Worm (Caenorhabditis elegans) whole organism, young adult: ENCODE data around the gene F28C6.8.
A peak's percentile ranks its signal among the peaks of the same experiment; 100 is the strongest.

Source experiments
- attf-6 ChIP-seq: fragments of 200-800 bp; sonication (Bioruptor generic); IDR thresholded peaks from 2 replicates; pipeline ENCODE4 v1.3.6; 2022; ENCODE audit warnings: missing genetic modification reagents, missing genetic modification characterization, missing compliant biosample characterization
- ceh-100 ChIP-seq: fragments of 200-800 bp; sonication (Bioruptor generic); IDR thresholded peaks from 2 replicates; pipeline ENCODE4 v1.3.6; 2022; ENCODE audit warnings: missing genetic modification reagents, missing genetic modification characterization, missing compliant biosample characterization
- efl-1 ChIP-seq: fragments of 150-350 bp; optimal IDR thresholded peaks from 2 replicates; lab custom pipeline; 2014; ENCODE audit warnings: missing biosample characterization, missing genetic modification reagents, missing genetic modification characterization
- ets-4 ChIP-seq: fragments of 200-800 bp; sonication (Bioruptor generic); optimal IDR thresholded peaks from 2 replicates; lab custom pipeline; 2018; ENCODE audit warnings: mild to moderate bottlenecking, missing genetic modification characterization, missing compliant biosample characterization
- hmg-1.2 ChIP-seq: fragments of 200-800 bp; sonication (Bioruptor generic); IDR thresholded peaks from 2 replicates; pipeline ENCODE4 v1.3.6; 2022; ENCODE audit warnings: missing genetic modification reagents, missing genetic modification characterization, missing compliant biosample characterization
- lir-1 ChIP-seq: fragments of 200-800 bp; sonication (Bioruptor generic); conservative IDR thresholded peaks from 2 replicates; pipeline ENCODE4 v1.3.6; 2022; ENCODE audit warnings: missing genetic modification reagents, missing genetic modification characterization, missing compliant biosample characterization
- lsl-1 ChIP-seq: fragments of 200-800 bp; sonication (Bioruptor generic); optimal IDR thresholded peaks from 2 replicates; lab custom pipeline; 2018; ENCODE audit warnings: mild to moderate bottlenecking, missing genetic modification characterization, moderate library complexity, missing compliant biosample characterization
- madf-6 ChIP-seq: fragments of 200-800 bp; sonication (Bioruptor generic); IDR thresholded peaks from 2 replicates; pipeline ENCODE4 v1.3.6; 2022; ENCODE audit warnings: missing genetic modification reagents, missing genetic modification characterization, missing compliant biosample characterization
- madf-8 ChIP-seq: fragments of 200-800 bp; sonication (Bioruptor generic); conservative IDR thresholded peaks from 2 replicates; pipeline ENCODE4 v1.3.6; 2022; ENCODE audit warnings: missing genetic modification reagents, missing genetic modification characterization, missing compliant biosample characterization
- nhr-179 ChIP-seq: sonication (generic microtip); optimal IDR thresholded peaks from 2 replicates; lab custom pipeline; 2016; ENCODE audit warnings: mild to moderate bottlenecking, missing genetic modification characterization, missing compliant biosample characterization
- ztf-25 ChIP-seq: fragments of 200-800 bp; sonication (Bioruptor generic); IDR thresholded peaks from 2 replicates; pipeline ENCODE4 v1.3.6; 2022; ENCODE audit warnings: missing genetic modification reagents, missing genetic modification characterization, missing compliant biosample characterization
- ztf-26 ChIP-seq: sonication (generic microtip); optimal IDR thresholded peaks from 2 replicates; lab custom pipeline; 2017; ENCODE audit warnings: missing genetic modification characterization, missing compliant biosample characterization

Gene F28C6.8

ce11 chrII:8646437-8646836 is 39.8 kb downstream of the F28C6.8 start (continued):
- no peak for TF ChIP-seq attf-6 (GFP tag; lab: Robert Waterston, UW)
- TF ChIP-seq, all 124 proteins: peak for 0

DNA sequence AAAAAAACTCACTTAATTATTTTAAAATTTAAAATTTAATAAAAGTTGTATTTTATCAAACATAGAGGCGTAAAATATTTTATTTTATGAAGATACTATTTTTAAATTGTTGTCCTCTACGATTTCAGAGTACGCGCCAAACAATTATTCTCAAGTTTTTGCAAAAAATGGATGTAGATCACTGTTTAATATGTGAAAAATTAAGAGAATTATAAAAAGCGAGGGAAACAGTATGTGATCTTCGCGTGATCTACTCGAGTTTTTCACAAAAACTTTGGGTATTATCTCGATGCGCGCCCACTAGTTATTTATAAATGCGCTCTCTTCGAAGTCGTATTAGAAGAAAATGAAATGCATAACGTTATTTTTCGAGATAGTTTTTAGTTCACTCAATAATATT is 42.2 kb downstream of the F28C6.8 start:
- TF ChIP-seq ztf-26 (tag; lab: Kevin White, UChicago) (no peak), efl-1 (GFP tag; lab: Kevin White, UChicago) (peak; percentile 67), lsl-1 (GFP tag; lab: Kevin White, UChicago) (peak; percentile 2), madf-6 (GFP tag; lab: Robert Waterston, UW) (peak; percentile 71), ets-4 (GFP tag; lab: Kevin White, UChicago) (no peak), hmg-1.2 (peak; percentile 20; the same call in 1 of the 2 replicates), madf-8 (peak; percentile 57)

- TF ChIP-seq ztf-25 (GFP tag; lab: Robert Waterston, UW) (no peak), lir-1 (GFP tag; lab: Robert Waterston, UW) (no peak), efl-1 (GFP tag; lab: Kevin White, UChicago) (no peak), nhr-179 (tag; lab: Kevin White, UChicago) (no peak), hmg-1.2 (peak; percentile 62; the same call in 1 of the 2 replicates), ceh-100 (GFP tag; lab: Robert Waterston, UW) (no peak)
Observed at ce11 chrII:8650644-8651159, 44.1 kb downstream of the F28C6.8 start, which contains the start of gene pyr-1. Gene pyr-1, plus strand, starts transcription at chrII:8651109.
